Fruit fly (Drosophila melanogaster): ENCODE results near the gene Uros1.

Uros1 gene

DNA sequence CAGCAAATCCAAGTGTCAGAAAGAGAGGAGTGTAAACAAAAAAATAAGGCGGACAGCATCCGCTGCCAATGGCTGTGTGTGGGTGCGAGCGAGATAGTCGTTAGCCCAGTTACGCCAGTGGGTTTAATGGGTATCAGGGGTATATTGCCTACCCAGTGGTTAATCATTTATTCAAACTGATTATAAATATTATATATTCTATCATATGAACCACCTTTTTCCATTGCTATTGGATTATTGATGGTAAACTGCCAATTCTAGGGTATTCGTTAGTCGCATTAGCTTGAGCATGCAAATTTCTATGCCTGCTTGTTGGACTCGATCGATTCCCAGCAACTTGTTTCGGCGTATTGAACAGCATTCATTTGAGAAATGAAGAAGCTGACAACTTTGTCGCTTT is 4.0 kb downstream of the Uros1 start (continued):
- TF ChIP-seq CG13296 (GFP tag; optimal IDR thresholded peaks at IDR 0.05) = peak; percentile 91
- peak; percentile 86 for TF ChIP-seq CG12104 (GFP tag; optimal IDR thresholded peaks at IDR 0.05)
- no peak for TF ChIP-seq pan (optimal IDR thresholded peaks at IDR 0.05)
- peak in 1 of 2 experiments; percentile 96 for TF ChIP-seq pan (GFP tag; optimal IDR thresholded peaks at IDR 0.05 in 1 of 2, IDR thresholded peaks at IDR 0.05 in 1 of 2)
- TF ChIP-seq Dip2 (GFP tag; IDR thresholded peaks at IDR 0.05) = peak; percentile 55
- TF ChIP-seq fd102C (GFP tag; optimal IDR thresholded peaks at IDR 0.05) = peak; percentile 44
- TF ChIP-seq eyg (GFP tag; optimal IDR thresholded peaks at IDR 0.05) = peak; percentile 36
- TF ChIP-seq pita (GFP tag; optimal IDR thresholded peaks at IDR 0.05) = no peak
- peak; percentile 93 for TF ChIP-seq Hr3 (GFP tag; optimal IDR thresholded peaks at IDR 0.05)
- peak; percentile 58 for TF ChIP-seq Elba2 (GFP tag; optimal IDR thresholded peaks at IDR 0.05)
- peak; percentile 72 for TF ChIP-seq Atf-2 (GFP tag; optimal IDR thresholded peaks at IDR 0.05)
- TF ChIP-seq CG17568 (GFP tag; optimal IDR thresholded peaks at IDR 0.05) = peak; percentile 89
- TF ChIP-seq repo (GFP tag; optimal IDR thresholded peaks at IDR 0.05) = peak; percentile 54
- TF ChIP-seq CG1603 (tag; optimal IDR thresholded peaks at IDR 0.05) = peak; percentile 97
- peak; percentile 45 for TF ChIP-seq CG7786 (GFP tag; optimal IDR thresholded peaks at IDR 0.05)
- TF ChIP-seq CG18262 (tag; optimal IDR thresholded peaks at IDR 0.05) = peak; percentile 92
- peak; percentile 89 for TF ChIP-seq CG10959 (GFP tag; IDR thresholded peaks at IDR 0.05)
- TF ChIP-seq YL-1 (GFP tag; optimal IDR thresholded peaks at IDR 0.05) = peak; percentile 36
- peak; percentile 97 for TF ChIP-seq lab (GFP tag; optimal IDR thresholded peaks at IDR 0.05)
- peak; percentile 89 for TF ChIP-seq cato (GFP tag; optimal IDR thresholded peaks at IDR 0.05; ENCODE audit: borderline replicate concordance)
- TF ChIP-seq Optix (GFP tag; IDR thresholded peaks at IDR 0.05) = peak; percentile 93
- TF ChIP-seq CG18476 (GFP tag; optimal IDR thresholded peaks at IDR 0.05) = peak; percentile 84
- peak; percentile 63 for TF ChIP-seq zfh2 (GFP tag; optimal IDR thresholded peaks at IDR 0.05)
- TF ChIP-seq CG7745 (tag; optimal IDR thresholded peaks at IDR 0.05) = peak; percentile 42
- no peak for TF ChIP-seq CG15479 (GFP tag; optimal IDR thresholded peaks at IDR 0.05)
- TF ChIP-seq CG31388 (GFP tag; optimal IDR thresholded peaks at IDR 0.05) = peak; percentile 84
- TF ChIP-seq CG11398 (GFP tag; optimal IDR thresholded peaks at IDR 0.05) = peak; percentile 41
- peak; percentile 90 for TF ChIP-seq CG1529 (GFP tag; optimal IDR thresholded peaks at IDR 0.05)
- TF ChIP-seq row (GFP tag; IDR thresholded peaks at IDR 0.05) = peak; percentile 96
- no peak for TF ChIP-seq Hr39 (optimal IDR thresholded peaks at IDR 0.05)
- no peak for TF ChIP-seq CG42726 (GFP tag; IDR thresholded peaks at IDR 0.05; ENCODE audit: partially characterized antibody)
- peak; percentile 71 for TF ChIP-seq pnt (GFP tag; optimal IDR thresholded peaks at IDR 0.05)
- TF ChIP-seq Sin3A (optimal IDR thresholded peaks at IDR 0.05) = no peak
- peak; percentile 92 for TF ChIP-seq ap (GFP tag; IDR thresholded peaks at IDR 0.05)
- TF ChIP-seq Antp (GFP tag; optimal IDR thresholded peaks at IDR 0.05) = peak; percentile 60
- TF ChIP-seq Dp (GFP tag; optimal IDR thresholded peaks at IDR 0.05) = no peak
- peak; percentile 87 for TF ChIP-seq CkIIα-i1 (GFP tag; IDR thresholded peaks at IDR 0.05)
- TF ChIP-seq dan (GFP tag; IDR thresholded peaks at IDR 0.05) = peak; percentile 85
- TF ChIP-seq Sox102F (GFP tag; optimal IDR thresholded peaks at IDR 0.05) = peak; percentile 96
- TF ChIP-seq CG32772 (GFP tag; IDR thresholded peaks at IDR 0.05) = peak; percentile 96
- TF ChIP-seq bigmax (GFP tag; optimal IDR thresholded peaks at IDR 0.05) = peak; percentile 35
- TF ChIP-seq CG16813 (GFP tag; IDR thresholded peaks at IDR 0.05; ENCODE audit: partially characterized antibody) = no peak
- TF ChIP-seq CG10462 (GFP tag; optimal IDR thresholded peaks at IDR 0.05) = peak; percentile 88
- peak; percentile 94 for TF ChIP-seq CG4424 (GFP tag; optimal IDR thresholded peaks at IDR 0.05)
- TF ChIP-seq CG12391 (tag; optimal IDR thresholded peaks at IDR 0.05) = peak; percentile 94
- TF ChIP-seq CG10321 (GFP tag; IDR thresholded peaks at IDR 0.05) = peak; percentile 77
- peak; percentile 23 for TF ChIP-seq ab (GFP tag; optimal IDR thresholded peaks at IDR 0.05)
- peak; percentile 95 for TF ChIP-seq HHEX (GFP tag; optimal IDR thresholded peaks at IDR 0.05)
- peak; percentile 95 for TF ChIP-seq CG12659 (GFP tag; optimal IDR thresholded peaks at IDR 0.05)
- TF ChIP-seq chinmo (GFP tag; IDR thresholded peaks at IDR 0.05; ENCODE audit: partially characterized antibody) = 0 out of 4 replicates have a peak, but pooled peaks have one; percentile 44
- TF ChIP-seq yki (optimal IDR thresholded peaks at IDR 0.05) = no peak
- TF ChIP-seq Meics (GFP tag; optimal IDR thresholded peaks at IDR 0.05) = peak; percentile 94

Data from whole organism, embryonic.